Worm (Caenorhabditis elegans) whole organism, L4/young adult: ENCODE data around the gene jun-1.
A peak's percentile ranks its signal among the peaks of the same experiment; 100 is the strongest.

Source experiments
- W03F9.2 ChIP-seq: fragments of 150-350 bp; optimal IDR thresholded peaks from 2 replicates; lab custom pipeline; 2014; ENCODE audit warnings: missing biosample characterization, missing genetic modification characterization
- dao-5 ChIP-seq: sonication (generic microtip); optimal IDR thresholded peaks from 2 replicates; lab custom pipeline; 2016; ENCODE audit warnings: missing genotype, missing genetic modification characterization, moderate library complexity, missing compliant biosample characterization
- him-1 ChIP-seq: sonication (generic microtip); optimal IDR thresholded peaks from 2 replicates; lab custom pipeline; 2016; ENCODE audit warnings: missing genotype, missing genetic modification reagents, missing genetic modification characterization, missing compliant biosample characterization

Gene jun-1

ce11 chrII:9117789-9118242, 4.9 kb downstream of the jun-1 start:
- TF ChIP-seq dao-5 (no peak), W03F9.2 (no peak), him-1 (tag; lab: Kevin White, UChicago) (no peak)

ce11 chrII:9120329-9120728, 7.4 kb downstream of the jun-1 start:
- no peak for TF ChIP-seq dao-5
- no peak for TF ChIP-seq W03F9.2
- no peak for TF ChIP-seq him-1 (tag; lab: Kevin White, UChicago)

ce11 chrII:9120813-9121554, 8.0 kb downstream of the jun-1 start:
- no peak for TF ChIP-seq him-1 (tag; lab: Kevin White, UChicago)
- TF ChIP-seq W03F9.2 = no peak
- no peak for TF ChIP-seq dao-5

ce11 chrII:9124353-9124752, 11.4 kb downstream of the jun-1 start:
- TF ChIP-seq dao-5 = no peak
- no peak for TF ChIP-seq him-1 (tag; lab: Kevin White, UChicago)
- no peak for TF ChIP-seq W03F9.2

ce11 chrII:9125007-9125406, 12.1 kb downstream of the jun-1 start:
- no peak for TF ChIP-seq dao-5
- no peak for TF ChIP-seq W03F9.2
- TF ChIP-seq him-1 (tag; lab: Kevin White, UChicago) = no peak

ce11 chrII:9126965-9127364, 14.0 kb downstream of the jun-1 start:
- TF ChIP-seq him-1 (tag; lab: Kevin White, UChicago) (no peak), dao-5 (no peak), W03F9.2 (no peak)

ce11 chrII:9127379-9127778, 14.4 kb downstream of the jun-1 start:
- TF ChIP-seq dao-5 (no peak), W03F9.2 (no peak), him-1 (tag; lab: Kevin White, UChicago) (no peak)

- TF ChIP-seq him-1 (tag; lab: Kevin White, UChicago) (no peak), W03F9.2 (peak; percentile 6), dao-5 (no peak)
Observed at ce11 chrII:9128132-9128531, 15.2 kb downstream of the jun-1 start.

- TF ChIP-seq him-1 (tag; lab: Kevin White, UChicago) (no peak), W03F9.2 (no peak), dao-5 (no peak)
Observed at ce11 chrII:9130339-9130738, 17.4 kb downstream of the jun-1 start.

- no peak for TF ChIP-seq him-1 (tag; lab: Kevin White, UChicago)
- no peak for TF ChIP-seq W03F9.2
- no peak for TF ChIP-seq dao-5
Observed at ce11 chrII:9131363-9131762, 18.4 kb downstream of the jun-1 start, which contains the start of gene C16D2.1. Gene C16D2.1 (plus strand): TSS chrII:9131663.

- no peak for TF ChIP-seq dao-5
- TF ChIP-seq him-1 (tag; lab: Kevin White, UChicago) = no peak
- no peak for TF ChIP-seq W03F9.2
Observed at ce11 chrII:9132338-9132737, 19.4 kb downstream of the jun-1 start.

- no peak for TF ChIP-seq him-1 (tag; lab: Kevin White, UChicago)
- no peak for TF ChIP-seq dao-5
- no peak for TF ChIP-seq W03F9.2
Observed at ce11 chrII:9135878-9136277, 22.9 kb downstream of the jun-1 start, which contains the start of gene nlp-78. Gene nlp-78 (plus strand): TSS chrII:9136178.

- TF ChIP-seq dao-5 = no peak
- no peak for TF ChIP-seq W03F9.2
- no peak for TF ChIP-seq him-1 (tag; lab: Kevin White, UChicago)
Observed at ce11 chrII:9137803-9138202, 24.8 kb downstream of the jun-1 start, which contains the start of gene C16D2.3. Gene C16D2.3 (plus strand): TSS chrII:9138103.

- TF ChIP-seq dao-5 (no peak), him-1 (tag; lab: Kevin White, UChicago) (no peak), W03F9.2 (no peak)
Observed at ce11 chrII:9139172-9139700, 26.3 kb downstream of the jun-1 start, which contains the start of gene Y9C2UA.1. Gene Y9C2UA.1 (plus strand): TSS chrII:9139650.

- TF ChIP-seq W03F9.2 (no peak), dao-5 (no peak), him-1 (tag; lab: Kevin White, UChicago) (no peak)
Observed at ce11 chrII:9141110-9141509, 28.2 kb downstream of the jun-1 start.
